Worm (Caenorhabditis elegans) whole organism, young adult: ENCODE results near the gene cct-6.

Experiments used
- T26A5.8 ChIP-seq: sonication (generic microtip); optimal IDR thresholded peaks from 2 replicates; lab custom pipeline; 2016; ENCODE audit warnings: missing genetic modification characterization, missing compliant biosample characterization
- ceh-58 ChIP-seq: fragments of 200-800 bp; sonication (Bioruptor generic); IDR thresholded peaks from 2 replicates; pipeline ENCODE4 v1.3.6; 2022; ENCODE audit warnings: missing genetic modification characterization, missing compliant biosample characterization
- lin-26 ChIP-seq: fragments of 200-800 bp; sonication (Bioruptor generic); IDR thresholded peaks from 2 replicates; pipeline ENCODE4 v1.3.6; 2022; ENCODE audit warnings: missing genetic modification reagents, missing genetic modification characterization, missing compliant biosample characterization
- lin-35 ChIP-seq, 3 experiments: fragments of 150-350 bp in 2 of 3; sonication (generic microtip) in 1 of 3; optimal IDR thresholded peaks; 2 replicates each; lab custom pipeline; 2014 to 2018; ENCODE audit warnings: missing biosample characterization in 3 of 3, missing genetic modification characterization in 3 of 3, missing genetic modification reagents in 3 of 3
- nhr-179 ChIP-seq: sonication (generic microtip); optimal IDR thresholded peaks from 2 replicates; lab custom pipeline; 2016; ENCODE audit warnings: mild to moderate bottlenecking, missing genetic modification characterization, missing compliant biosample characterization
- nhr-27 ChIP-seq: fragments of 200-800 bp; sonication (Bioruptor generic); optimal IDR thresholded peaks from 2 replicates; lab custom pipeline; 2018; ENCODE audit warnings: mild to moderate bottlenecking, missing genetic modification characterization, moderate library complexity, missing compliant biosample characterization
- nhr-90 ChIP-seq: sonication (generic microtip); optimal IDR thresholded peaks from 2 replicates; lab custom pipeline; 2016; ENCODE audit warnings: missing genotype, mild to moderate bottlenecking, missing genetic modification characterization, missing compliant biosample characterization
- pha-4 ChIP-seq: fragments of 150-350 bp; sonication (generic microtip); optimal IDR thresholded peaks from 2 replicates; lab custom pipeline; 2014; ENCODE audit warnings: missing biosample characterization, missing genetic modification reagents, missing genetic modification characterization
- snpc-4 ChIP-seq, 5 experiments: fragments of 150-350 bp in 1 of 5; sonication (generic microtip) in 4 of 5; optimal IDR thresholded peaks; 2 replicates each; lab custom pipeline; 2014 to 2018; ENCODE audit warnings: missing genetic modification characterization in 5 of 5, missing biosample characterization in 3 of 5, antibody characterized with exemption in 2 of 5, mild to moderate bottlenecking in 2 of 5, missing compliant biosample characterization in 2 of 5, missing genotype in 2 of 5, moderate library complexity in 2 of 5, missing genetic modification reagents in 1 of 5
- ztf-26 ChIP-seq: sonication (generic microtip); optimal IDR thresholded peaks from 2 replicates; lab custom pipeline; 2017; ENCODE audit warnings: missing genetic modification characterization, missing compliant biosample characterization

DNA sequence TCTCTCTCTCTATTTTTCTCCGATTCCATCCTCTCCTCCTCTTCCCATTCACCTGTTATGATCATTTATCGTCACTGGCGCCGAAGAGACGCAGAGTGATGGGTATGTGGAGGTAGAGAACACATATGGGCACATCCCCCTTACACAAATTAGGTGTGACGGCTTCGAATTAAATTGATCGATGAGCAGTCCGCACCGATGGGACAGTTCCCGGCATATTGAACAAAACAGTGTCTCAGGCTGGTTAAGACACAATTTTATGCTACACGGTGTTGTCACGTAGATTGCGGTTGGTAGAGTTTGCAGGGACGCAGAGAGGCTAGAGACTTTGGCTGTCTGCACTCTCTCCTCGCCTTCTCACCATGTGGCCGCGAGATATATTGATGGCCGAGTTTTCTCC lies 40.7 kb downstream of the cct-6 start, which contains the start of gene R12B2.7:
- no peak for TF ChIP-seq nhr-179
- no peak for TF ChIP-seq nhr-27 (tag; lab: Kevin White, UChicago)
- TF ChIP-seq ztf-26 (tag; lab: Kevin White, UChicago) = no peak
- TF ChIP-seq nhr-90 (tag; lab: Kevin White, UChicago) = no peak
- TF ChIP-seq pha-4 = no peak
- TF ChIP-seq ceh-58 = no peak
- no peak for TF ChIP-seq snpc-4 (GFP tag; optimal IDR thresholded peaks at IDR 0.05; lab: Kevin White, UChicago)
- TF ChIP-seq snpc-4 (tag; optimal IDR thresholded peaks at IDR 0.05; lab: Kevin White, UChicago) = no peak
- TF ChIP-seq lin-35 (GFP tag; optimal IDR thresholded peaks at IDR 0.05; lab: Kevin White, UChicago) = no peak
- TF ChIP-seq T26A5.8 (tag; lab: Kevin White, UChicago) = no peak
- no peak for TF ChIP-seq lin-26 (GFP tag; lab: Robert Waterston, UW)
